Fruit fly (Drosophila melanogaster) whole organism: ENCODE measurements around the gene mRpL15.

Experiments used
- CG8478 ChIP-seq: fragments of >200 bp; optimal IDR thresholded peaks from 2 replicates; lab custom pipeline; 2018; ENCODE audit warnings: inconsistent platforms
- Dll ChIP-seq: fragments of >200 bp; optimal IDR thresholded peaks from 2 replicates; lab custom pipeline; 2017
- EcR ChIP-seq, 2 experiments: fragments of >200 bp; optimal IDR thresholded peaks; 2 replicates each; lab custom pipeline; 2017; ENCODE audit warnings: missing biosample characterization in 2 of 2, missing genetic modification characterization in 2 of 2, missing genetic modification reagents in 2 of 2
- pan ChIP-seq: fragments of >200 bp; optimal IDR thresholded peaks from 2 replicates; lab custom pipeline; 2017
- psq ChIP-seq: fragments of >200 bp; optimal IDR thresholded peaks from 2 replicates; lab custom pipeline; 2017
- usp ChIP-seq: fragments of >200 bp; optimal IDR thresholded peaks from 2 replicates; lab custom pipeline; 2017; ENCODE audit warnings: missing biosample characterization, missing genetic modification characterization, mixed read lengths

- TF ChIP-seq EcR (GFP tag; optimal IDR thresholded peaks at IDR 0.05; lab: Kevin White, UChicago) (no peak), psq (lab: Kevin White, UChicago) (no peak), pan (no peak), Dll (no peak), CG8478 (lab: Kevin White, UChicago) (no peak), usp (GFP tag; lab: Kevin White, UChicago) (no peak)
These were observed 35.0 kb upstream of the mRpL15 start for dm6 chr3L:20470991-20471498.
